Worm (Caenorhabditis elegans) whole organism, L3 larva: ENCODE measurements around the gene ops-1.

ENCODE experiments used
- R02D3.7 ChIP-seq: fragments of 150-350 bp; optimal IDR thresholded peaks from 2 replicates; lab custom pipeline; 2014; ENCODE audit warnings: missing biosample characterization, missing genetic modification characterization
- ZK546.5 ChIP-seq: sonication (generic microtip); optimal IDR thresholded peaks from 2 replicates; lab custom pipeline; 2017; ENCODE audit warnings: missing biosample characterization, missing genetic modification characterization
- aly-2 ChIP-seq: fragments of 150-350 bp; optimal IDR thresholded peaks from 2 replicates; lab custom pipeline; 2014; ENCODE audit warnings: missing biosample characterization, missing genetic modification characterization
- ama-1 ChIP-seq: fragments of 150-350 bp; optimal IDR thresholded peaks from 2 replicates; lab custom pipeline; 2018
- ceh-28 ChIP-seq: fragments of 150-350 bp; optimal IDR thresholded peaks from 2 replicates; lab custom pipeline; 2014; ENCODE audit warnings: missing biosample characterization, missing genetic modification reagents, missing genetic modification characterization
- ceh-82 ChIP-seq: fragments of 150-350 bp; optimal IDR thresholded peaks from 2 replicates; lab custom pipeline; 2014; ENCODE audit warnings: missing biosample characterization, missing genetic modification characterization
- daf-12 ChIP-seq: fragments of 150-350 bp; optimal IDR thresholded peaks from 2 replicates; lab custom pipeline; 2014; ENCODE audit warnings: missing biosample characterization, missing genetic modification reagents, missing genetic modification characterization
- egl-27 ChIP-seq: sonication (generic microtip); optimal IDR thresholded peaks from 4 replicates; lab custom pipeline; 2017; ENCODE audit warnings: missing biosample characterization, missing genetic modification reagents, missing genetic modification characterization
- egl-5 ChIP-seq: fragments of 150-350 bp; optimal IDR thresholded peaks from 2 replicates; lab custom pipeline; 2017; ENCODE audit warnings: missing biosample characterization, missing genetic modification reagents, missing genetic modification characterization, inconsistent platforms
- elt-1 ChIP-seq: fragments of 150-350 bp; optimal IDR thresholded peaks from 2 replicates; lab custom pipeline; 2014; ENCODE audit warnings: missing biosample characterization, missing genetic modification characterization
- elt-2 ChIP-seq: sonication (generic microtip); optimal IDR thresholded peaks from 2 replicates; lab custom pipeline; 2016; ENCODE audit warnings: missing genetic modification reagents, mild to moderate bottlenecking, missing genetic modification characterization, missing compliant biosample characterization
- elt-3 ChIP-seq, 3 experiments: fragments of 150-350 bp in 1 of 3; sonication (generic microtip) in 2 of 3; optimal IDR thresholded peaks; 2 replicates in 2 of 3; 4 replicates in 1 of 3; lab custom pipeline; 2014 to 2017; ENCODE audit warnings: missing biosample characterization in 3 of 3, missing genetic modification characterization in 3 of 3
- eor-1 ChIP-seq, 2 experiments: fragments of 150-350 bp; optimal IDR thresholded peaks; 2 replicates each; lab custom pipeline; 2014 to 2018; ENCODE audit warnings: missing biosample characterization in 2 of 2, missing genetic modification characterization in 2 of 2
- fkh-10 ChIP-seq: sonication (generic microtip); optimal IDR thresholded peaks from 2 replicates; lab custom pipeline; 2017; ENCODE audit warnings: missing biosample characterization, missing genetic modification reagents, missing genetic modification characterization
- fkh-2 ChIP-seq: fragments of 150-350 bp; optimal IDR thresholded peaks from 2 replicates; lab custom pipeline; 2014; ENCODE audit warnings: missing biosample characterization, missing genetic modification reagents, missing genetic modification characterization
- fos-1 ChIP-seq: fragments of 150-350 bp; optimal IDR thresholded peaks from 2 replicates; lab custom pipeline; 2014; ENCODE audit warnings: missing biosample characterization, missing genetic modification characterization
- lin-39 ChIP-seq: fragments of 150-350 bp; optimal IDR thresholded peaks from 2 replicates; lab custom pipeline; 2018; ENCODE audit warnings: missing biosample characterization, missing genetic modification reagents, missing genetic modification characterization
- mdl-1 ChIP-seq: fragments of 150-350 bp; optimal IDR thresholded peaks from 2 replicates; lab custom pipeline; 2014; ENCODE audit warnings: missing biosample characterization, missing genetic modification characterization
- mml-1 ChIP-seq: fragments of 150-350 bp; sonication (generic microtip); optimal IDR thresholded peaks from 3 replicates; lab custom pipeline; 2014; ENCODE audit warnings: missing biosample characterization, missing genetic modification characterization
- nhr-237 ChIP-seq: fragments of 150-350 bp; optimal IDR thresholded peaks from 2 replicates; lab custom pipeline; 2014; ENCODE audit warnings: missing biosample characterization, missing genetic modification characterization
- nhr-25 ChIP-seq: sonication (generic microtip); optimal IDR thresholded peaks from 2 replicates; lab custom pipeline; 2017; ENCODE audit warnings: missing biosample characterization, missing genetic modification characterization
- nhr-28 ChIP-seq: fragments of 150-350 bp; optimal IDR thresholded peaks from 2 replicates; lab custom pipeline; 2014; ENCODE audit warnings: missing biosample characterization, missing genetic modification characterization
- nhr-67 ChIP-seq: fragments of 150-350 bp; optimal IDR thresholded peaks from 2 replicates; lab custom pipeline; 2014; ENCODE audit warnings: missing biosample characterization, missing genetic modification characterization
- nhr-76 ChIP-seq: fragments of 150-350 bp; sonication (generic microtip); optimal IDR thresholded peaks from 5 replicates; lab custom pipeline; 2014; ENCODE audit warnings: missing biosample characterization, missing genetic modification characterization
- nhr-77 ChIP-seq: fragments of 150-350 bp; optimal IDR thresholded peaks from 2 replicates; lab custom pipeline; 2014; ENCODE audit warnings: missing biosample characterization, missing genetic modification characterization
- pha-4 ChIP-seq: fragments of 150-350 bp; optimal IDR thresholded peaks from 2 replicates; lab custom pipeline; 2014; ENCODE audit warnings: missing biosample characterization, missing genetic modification reagents, missing genetic modification characterization
- pqm-1 ChIP-seq: fragments of 150-350 bp; optimal IDR thresholded peaks from 2 replicates; lab custom pipeline; 2017; ENCODE audit warnings: missing biosample characterization, missing genetic modification characterization, inconsistent platforms
- sea-2 ChIP-seq: fragments of 150-350 bp; sonication (generic microtip); optimal IDR thresholded peaks from 4 replicates; lab custom pipeline; 2014; ENCODE audit warnings: missing biosample characterization, missing genetic modification reagents, missing genetic modification characterization
- skn-1 ChIP-seq: fragments of 150-350 bp; optimal IDR thresholded peaks from 2 replicates; lab custom pipeline; 2014; ENCODE audit warnings: missing biosample characterization, missing genetic modification characterization
- snpc-4 ChIP-seq: fragments of 150-350 bp; optimal IDR thresholded peaks from 2 replicates; lab custom pipeline; 2014; ENCODE audit warnings: missing biosample characterization, missing genetic modification characterization
- unc-39 ChIP-seq: sonication (generic microtip); optimal IDR thresholded peaks from 4 replicates; lab custom pipeline; 2017; ENCODE audit warnings: missing biosample characterization, missing genetic modification characterization
- zag-1 ChIP-seq: fragments of 150-350 bp; optimal IDR thresholded peaks from 2 replicates; lab custom pipeline; 2014; ENCODE audit warnings: missing biosample characterization, missing genetic modification characterization
- ztf-11 ChIP-seq: fragments of 150-350 bp; optimal IDR thresholded peaks from 2 replicates; lab custom pipeline; 2014; ENCODE audit warnings: missing biosample characterization, missing genetic modification characterization
- ztf-4 ChIP-seq: fragments of 150-350 bp; optimal IDR thresholded peaks from 2 replicates; lab custom pipeline; 2014; ENCODE audit warnings: missing biosample characterization, missing genetic modification characterization

ops-1 gene

DNA sequence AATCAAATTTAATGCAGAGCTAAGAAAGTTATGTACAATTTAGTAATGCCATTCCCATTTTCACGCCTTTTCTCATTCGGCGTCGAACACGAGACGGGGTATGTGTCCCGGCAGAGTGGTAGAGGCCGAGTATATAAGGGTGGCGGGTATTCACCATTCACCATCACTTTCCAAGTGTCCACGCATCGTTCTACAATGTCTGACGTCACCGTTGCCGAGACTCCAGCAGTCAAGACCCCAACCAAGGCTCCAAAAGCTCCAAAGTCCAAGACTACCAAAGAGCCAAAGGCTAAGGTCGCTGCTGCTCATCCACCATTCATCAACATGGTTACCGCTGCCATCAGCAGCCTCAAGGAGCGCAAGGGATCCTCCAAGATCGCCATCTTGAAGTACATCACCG lies 9.9 kb upstream of the ops-1 start, which contains the start of gene hil-2:
TSS of gene hil-2 (plus strand) at position 160 of the 400 bp plus-strand sequence.
- no peak for TF ChIP-seq aly-2
- TF ChIP-seq lin-39 (tag; lab: Kevin White, UChicago) = peak; percentile 23

DNA sequence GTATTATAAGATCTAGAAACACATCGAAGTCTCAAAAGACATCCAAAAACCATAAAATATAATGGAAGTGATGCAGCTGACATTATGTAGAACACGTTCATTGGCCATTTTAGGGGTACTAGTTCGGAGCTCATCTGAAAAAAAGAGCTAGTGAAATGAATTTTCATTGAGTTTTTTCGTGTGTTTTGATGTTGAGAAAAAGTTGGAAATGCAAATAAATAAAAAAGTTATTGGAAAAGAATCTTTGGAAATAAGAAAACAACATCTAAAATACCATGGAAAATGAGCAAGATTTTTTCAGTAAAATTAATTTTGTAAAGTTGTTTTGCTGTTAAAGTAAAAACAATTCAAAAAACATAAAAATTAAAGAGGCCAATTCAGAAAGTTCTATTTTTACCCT lies 6.6 kb upstream of the ops-1 start, which contains the start of gene srv-24:
TSS of gene srv-24 (minus strand) at position 101 of the 400 bp plus-strand sequence.
- TF ChIP-seq zag-1 (no peak), mml-1 (tag; lab: Kevin White, UChicago) (no peak), nhr-67 (tag; lab: Kevin White, UChicago) (no peak), skn-1 (no peak), daf-12 (tag; lab: Kevin White, UChicago) (no peak), sea-2 (GFP tag; lab: Kevin White, UChicago) (no peak), elt-3 (tag; optimal IDR thresholded peaks at IDR 0.05; lab: Kevin White, UChicago) (no peak), pqm-1 (no peak), nhr-28 (tag; lab: Kevin White, UChicago) (no peak), R02D3.7 (tag; lab: Kevin White, UChicago) (no peak), nhr-77 (tag; lab: Kevin White, UChicago) (no peak), mdl-1 (tag; lab: Kevin White, UChicago) (no peak), ceh-28 (no peak), ztf-4 (tag; lab: Kevin White, UChicago) (no peak), snpc-4 (no peak), ZK546.5 (tag; lab: Kevin White, UChicago) (no peak), elt-1 (tag; lab: Kevin White, UChicago) (no peak), fos-1 (tag; lab: Kevin White, UChicago) (no peak)

DNA sequence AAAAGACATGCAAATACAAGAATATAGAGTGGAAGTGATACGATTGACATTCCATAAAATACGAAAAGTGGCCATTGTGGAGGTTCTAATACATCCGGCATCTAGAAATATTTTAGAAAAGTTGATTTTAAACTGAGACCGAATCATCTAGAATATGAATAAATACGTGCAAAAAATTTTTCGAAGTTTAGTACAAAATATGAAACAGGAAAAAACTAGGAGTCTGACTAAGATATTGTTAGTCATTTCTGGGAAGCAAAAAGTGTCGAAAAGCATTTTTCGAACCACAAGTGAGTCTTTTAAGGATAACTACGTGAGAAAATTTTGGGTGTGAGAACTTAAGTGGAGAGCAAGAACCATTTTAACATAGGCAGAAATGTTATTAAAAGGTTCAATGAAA lies 2.0 kb downstream of the ops-1 start, which contains the start of gene srv-32:
TSS of gene srv-32 (minus strand) at position 101 of the 400 bp plus-strand sequence.
- TF ChIP-seq mml-1 (tag; lab: Kevin White, UChicago) = no peak
- TF ChIP-seq ceh-82 (tag; lab: Kevin White, UChicago) = no peak
- no peak for TF ChIP-seq egl-27 (tag; lab: Kevin White, UChicago)
- TF ChIP-seq ZK546.5 (tag; lab: Kevin White, UChicago) = no peak
- TF ChIP-seq unc-39 (tag; lab: Kevin White, UChicago) = no peak
- TF ChIP-seq nhr-25 (tag; lab: Kevin White, UChicago) = no peak
- no peak for TF ChIP-seq ztf-11
- TF ChIP-seq zag-1 = no peak
- no peak for TF ChIP-seq fkh-10 (GFP tag; lab: Kevin White, UChicago)
- no peak for TF ChIP-seq elt-1 (tag; lab: Kevin White, UChicago)
- no peak for TF ChIP-seq nhr-76 (tag; lab: Kevin White, UChicago)
- no peak for TF ChIP-seq R02D3.7 (tag; lab: Kevin White, UChicago)
- TF ChIP-seq elt-2 (tag; lab: Kevin White, UChicago) = no peak
- no peak for TF ChIP-seq fkh-2 (tag; lab: Kevin White, UChicago)
- no peak for TF ChIP-seq nhr-77 (tag; lab: Kevin White, UChicago)
- no peak for TF ChIP-seq mdl-1 (tag; lab: Kevin White, UChicago)

ce11 chrIV:6279392-6279791 lies 4.8 kb downstream of the ops-1 start, which contains the start of gene sams-5:
Gene sams-5, minus strand, starts transcription at chrIV:6279522.
- TF ChIP-seq pha-4 (tag; lab: Kevin White, UChicago) = peak; percentile 72
- TF ChIP-seq ama-1 (lab: Kevin White, UChicago) = no peak

DNA sequence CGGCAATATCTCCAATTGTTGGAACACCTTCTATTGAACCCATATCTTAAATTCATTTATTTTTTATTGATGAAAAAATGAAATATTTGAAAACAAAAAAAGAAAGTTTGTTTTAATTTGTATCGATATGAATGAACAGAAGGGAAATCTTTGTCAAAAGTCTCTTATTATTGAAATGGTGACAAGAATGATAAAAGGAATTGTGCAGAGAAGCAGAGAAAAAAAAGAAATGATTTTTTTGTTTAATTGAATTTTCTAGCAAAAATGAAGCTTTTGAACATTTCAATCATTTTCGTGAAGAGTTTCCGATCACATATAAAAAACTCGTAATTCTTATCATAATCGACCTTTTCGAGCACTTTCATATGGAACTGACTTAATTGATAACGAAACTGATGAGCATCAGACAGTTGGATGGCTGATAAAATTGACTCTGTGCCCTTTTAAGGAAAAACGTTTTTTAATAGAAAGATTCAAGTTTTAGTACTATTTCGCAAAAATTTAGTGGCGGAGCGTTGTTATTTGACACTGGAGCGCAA lies 8.4 kb downstream of the ops-1 start, which contains the start of the genes aat-4 and T13A10.1:
TSS of gene aat-4 (minus strand) at position 51 of the 539 bp plus-strand sequence.
TSS of gene T13A10.1 (plus strand) at position 411 of the 539 bp plus-strand sequence.
- TF ChIP-seq elt-2 (tag; lab: Kevin White, UChicago) = peak; percentile 85
- TF ChIP-seq pqm-1 = peak; percentile 60
- TF ChIP-seq nhr-25 (tag; lab: Kevin White, UChicago) = no peak

DNA sequence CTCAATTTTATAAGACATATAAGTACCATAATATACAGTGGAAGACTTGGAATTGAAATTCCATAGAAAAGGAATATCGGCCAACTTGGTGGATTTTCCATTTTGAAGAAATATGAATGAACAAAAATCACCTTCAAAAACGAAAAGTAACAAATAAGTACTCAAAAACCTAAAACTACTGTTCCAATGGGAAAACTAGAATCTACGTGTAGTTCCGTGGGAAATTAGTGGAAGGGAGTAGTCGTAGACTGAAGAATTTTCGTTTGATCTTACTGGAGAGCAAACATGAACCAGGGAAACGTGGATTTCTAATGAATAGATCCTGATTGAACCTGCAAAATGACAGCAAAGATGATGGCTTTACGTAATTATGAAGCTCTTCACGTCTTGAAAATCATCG lies 12.3 kb downstream of the ops-1 start, which contains the start of gene srv-31:
TSS of gene srv-31 (minus strand) at position 101 of the 400 bp plus-strand sequence.
- TF ChIP-seq egl-5 (tag; lab: Kevin White, UChicago) (no peak), elt-2 (tag; lab: Kevin White, UChicago) (no peak), ceh-82 (tag; lab: Kevin White, UChicago) (no peak), aly-2 (no peak), nhr-67 (tag; lab: Kevin White, UChicago) (no peak), pqm-1 (no peak), eor-1 (tag; optimal IDR thresholded peaks at IDR 0.05; lab: Kevin White, UChicago) (no peak), nhr-28 (tag; lab: Kevin White, UChicago) (no peak), ztf-11 (no peak), ztf-4 (tag; lab: Kevin White, UChicago) (no peak), ama-1 (lab: Kevin White, UChicago) (no peak), nhr-237 (tag; lab: Kevin White, UChicago) (no peak), nhr-25 (tag; lab: Kevin White, UChicago) (no peak)
